Worm (Caenorhabditis elegans): ENCODE results near the gene cng-3.

- TF ChIP-seq nhr-237 (tag; optimal IDR thresholded peaks at IDR 0.05) (no peak), nhr-77 (tag; optimal IDR thresholded peaks at IDR 0.05) (no peak), fkh-10 (GFP tag; optimal IDR thresholded peaks at IDR 0.05) (no peak)
These were observed 21.5 kb downstream of the cng-3 start, which contains the start of gene copb-2 for ce11 chrIV:9459224-9459781.
